Worm (Caenorhabditis elegans) whole organism, early embryonic: ENCODE data around the gene F25H8.2.

ENCODE experiments used
- ama-1 ChIP-seq: fragments of 150-350 bp; optimal IDR thresholded peaks from 2 replicates; lab custom pipeline; 2014
- hmbx-1 ChIP-seq: sonication (generic microtip); optimal IDR thresholded peaks from 2 replicates; lab custom pipeline; 2016; ENCODE audit warnings: mild to moderate bottlenecking, missing genetic modification characterization, missing compliant biosample characterization
- pes-1 ChIP-seq: fragments of 200-800 bp; sonication (Bioruptor generic); IDR thresholded peaks from 2 replicates; pipeline ENCODE4 v1.3.6; 2022; ENCODE audit warnings: missing genetic modification reagents, missing genetic modification characterization, missing compliant biosample characterization
- scrt-1 ChIP-seq: fragments of 200-800 bp; sonication (Bioruptor generic); IDR thresholded peaks from 2 replicates; pipeline ENCODE4 v1.3.6; 2022; ENCODE audit warnings: missing genetic modification characterization, missing compliant biosample characterization
- sea-1 ChIP-seq: fragments of 200-800 bp; sonication (Bioruptor generic); conservative IDR thresholded peaks from 2 replicates; pipeline ENCODE4 v1.3.6; 2022; ENCODE audit warnings: missing genetic modification characterization, missing compliant biosample characterization
- tbx-37 ChIP-seq: fragments of 200-800 bp; sonication (Bioruptor generic); conservative IDR thresholded peaks from 2 replicates; pipeline ENCODE4 v1.3.6; 2022; ENCODE audit warnings: missing genetic modification reagents, missing genetic modification characterization, missing compliant biosample characterization

DNA sequence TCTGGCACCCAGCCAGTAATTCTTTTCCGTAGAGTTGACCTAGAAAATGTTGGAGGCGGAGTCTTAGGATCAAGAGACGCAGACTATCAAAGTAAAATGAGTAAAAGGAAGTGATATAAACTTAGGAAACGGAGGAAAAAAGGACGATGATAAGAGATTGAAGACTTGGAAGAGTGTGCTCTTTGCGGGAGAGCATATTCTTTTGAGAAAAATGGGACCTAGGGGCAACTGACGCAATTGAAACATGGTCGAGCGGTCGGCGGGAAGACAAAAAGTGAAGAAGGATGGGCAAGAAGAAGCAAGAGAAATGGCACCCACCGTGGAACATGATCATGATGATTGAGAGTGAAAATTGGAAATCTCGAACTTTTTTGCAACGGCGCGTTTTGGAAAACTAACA, 16.0 kb downstream of the F25H8.2 start:
- TF ChIP-seq sea-1 (no peak), ama-1 (lab: Kevin White, UChicago) (no peak), tbx-37 (GFP tag; lab: Robert Waterston, UW) (no peak), pes-1 (GFP tag; lab: Robert Waterston, UW) (no peak), scrt-1 (GFP tag; lab: Robert Waterston, UW) (no peak), hmbx-1 (tag; lab: Kevin White, UChicago) (no peak)
